Worm (Caenorhabditis elegans) whole organism, L1 larva: ENCODE measurements around the gene nhr-48.

ENCODE experiments used
- C04F5.9 ChIP-seq: sonication (generic microtip); optimal IDR thresholded peaks from 2 replicates; lab custom pipeline; 2016; ENCODE audit warnings: missing genetic modification characterization, missing compliant biosample characterization
- C16A3.4 ChIP-seq: fragments of 150-350 bp; optimal IDR thresholded peaks from 2 replicates; lab custom pipeline; 2014; ENCODE audit warnings: missing biosample characterization, missing genetic modification characterization
- Y116A8C.19 ChIP-seq: sonication (generic microtip); optimal IDR thresholded peaks from 2 replicates; lab custom pipeline; 2016; ENCODE audit warnings: missing compliant biosample characterization, missing genetic modification characterization, borderline replicate concordance
- aha-1 ChIP-seq: fragments of 150-350 bp; optimal IDR thresholded peaks from 2 replicates; lab custom pipeline; 2014; ENCODE audit warnings: missing biosample characterization, missing genetic modification characterization
- alr-1 ChIP-seq: fragments of 200-800 bp; sonication (Bioruptor generic); optimal IDR thresholded peaks from 2 replicates; lab custom pipeline; 2018; ENCODE audit warnings: borderline replicate concordance, mild to moderate bottlenecking, missing genetic modification characterization, missing compliant biosample characterization
- aly-2 ChIP-seq: fragments of 150-350 bp; optimal IDR thresholded peaks from 2 replicates; lab custom pipeline; 2014; ENCODE audit warnings: missing biosample characterization, missing genetic modification characterization
- ceh-63 ChIP-seq: fragments of 200-800 bp; sonication (Bioruptor generic); optimal IDR thresholded peaks from 2 replicates; lab custom pipeline; 2018; ENCODE audit warnings: mild to moderate bottlenecking, missing genetic modification characterization, missing compliant biosample characterization
- ceh-8 ChIP-seq: fragments of 200-800 bp; sonication (Bioruptor generic); optimal IDR thresholded peaks from 2 replicates; lab custom pipeline; 2018; ENCODE audit warnings: mild to moderate bottlenecking, missing genetic modification characterization, moderate library complexity, missing compliant biosample characterization
- ceh-82 ChIP-seq, 3 experiments: fragments of 150-350 bp in 1 of 3; sonication (generic microtip) in 2 of 3; optimal IDR thresholded peaks; 2 replicates each; lab custom pipeline; 2014 to 2017; ENCODE audit warnings: missing biosample characterization in 3 of 3, missing genetic modification characterization in 3 of 3
- ceh-88 ChIP-seq: fragments of 200-800 bp; sonication (Bioruptor generic); IDR thresholded peaks from 2 replicates; pipeline ENCODE4 v1.3.6; 2022; ENCODE audit warnings: missing genetic modification characterization, missing compliant biosample characterization
- ceh-90 ChIP-seq: sonication (generic microtip); optimal IDR thresholded peaks from 2 replicates; lab custom pipeline; 2016; ENCODE audit warnings: missing genetic modification characterization, missing compliant biosample characterization
- dsc-1 ChIP-seq: sonication (generic microtip); optimal IDR thresholded peaks from 2 replicates; lab custom pipeline; 2016; ENCODE audit warnings: mild to moderate bottlenecking, missing genetic modification characterization, missing compliant biosample characterization
- efl-3 ChIP-seq: fragments of 200-800 bp; sonication (Bioruptor generic); optimal IDR thresholded peaks from 2 replicates; lab custom pipeline; 2018; ENCODE audit warnings: mild to moderate bottlenecking, missing genetic modification characterization, missing compliant biosample characterization
- egl-13 ChIP-seq: sonication (generic microtip); optimal IDR thresholded peaks from 2 replicates; lab custom pipeline; 2016; ENCODE audit warnings: missing genotype, missing genetic modification reagents, missing genetic modification characterization, missing compliant biosample characterization
- egl-27 ChIP-seq, 2 experiments: fragments of 150-350 bp in 1 of 2; sonication (generic microtip); optimal IDR thresholded peaks; 3 replicates each; lab custom pipeline; 2017 to 2018; ENCODE audit warnings: missing biosample characterization in 2 of 2, missing genetic modification characterization in 2 of 2, missing genetic modification reagents in 2 of 2
- elt-2 ChIP-seq: sonication (generic microtip); optimal IDR thresholded peaks from 2 replicates; lab custom pipeline; 2016; ENCODE audit warnings: missing genetic modification characterization, mild to moderate bottlenecking, inconsistent platforms, missing compliant biosample characterization, missing genetic modification reagents
- elt-3 ChIP-seq, 6 experiments: fragments of 150-350 bp in 1 of 6; sonication (generic microtip); optimal IDR thresholded peaks; 2 replicates each; lab custom pipeline; 2017 to 2018; ENCODE audit warnings: missing biosample characterization in 6 of 6, missing genetic modification characterization in 6 of 6, inconsistent platforms in 1 of 6
- fkh-4 ChIP-seq: sonication (generic microtip); optimal IDR thresholded peaks from 2 replicates; lab custom pipeline; 2016; ENCODE audit warnings: missing compliant biosample characterization, missing genetic modification characterization, borderline replicate concordance
- fkh-8 ChIP-seq: sonication (generic microtip); optimal IDR thresholded peaks from 2 replicates; lab custom pipeline; 2016; ENCODE audit warnings: mild to moderate bottlenecking, missing genetic modification characterization, missing compliant biosample characterization
- fos-1 ChIP-seq: fragments of 150-350 bp; optimal IDR thresholded peaks from 2 replicates; lab custom pipeline; 2014; ENCODE audit warnings: missing biosample characterization, missing genetic modification characterization
- grh-1 ChIP-seq: fragments of 200-800 bp; sonication (Bioruptor generic); IDR thresholded peaks from 2 replicates; pipeline ENCODE4 v1.3.6; 2022; ENCODE audit warnings: missing genetic modification reagents, missing genetic modification characterization, missing compliant biosample characterization
- hlh-17 ChIP-seq: fragments of 200-800 bp; sonication (Bioruptor generic); optimal IDR thresholded peaks from 2 replicates; lab custom pipeline; 2018; ENCODE audit warnings: missing genetic modification characterization, mild to moderate bottlenecking, missing compliant biosample characterization, moderate library complexity, borderline replicate concordance
- hpl-2 ChIP-seq: fragments of 150-350 bp; optimal IDR thresholded peaks from 2 replicates; lab custom pipeline; 2014; ENCODE audit warnings: missing biosample characterization, missing genetic modification reagents, missing genetic modification characterization
- irx-1 ChIP-seq: sonication (generic microtip); optimal IDR thresholded peaks from 2 replicates; lab custom pipeline; 2016; ENCODE audit warnings: missing genetic modification characterization, missing compliant biosample characterization
- isw-1 ChIP-seq: fragments of 200-800 bp; sonication (Bioruptor generic); IDR thresholded peaks from 2 replicates; pipeline ENCODE4 v1.3.6; 2022; ENCODE audit warnings: missing genetic modification characterization, missing compliant biosample characterization
- jun-1 ChIP-seq: fragments of 150-350 bp; optimal IDR thresholded peaks from 2 replicates; lab custom pipeline; 2014; ENCODE audit warnings: missing biosample characterization, missing genetic modification reagents, missing genetic modification characterization
- lin-13 ChIP-seq: fragments of 150-350 bp; optimal IDR thresholded peaks from 2 replicates; lab custom pipeline; 2014; ENCODE audit warnings: missing biosample characterization, missing genetic modification reagents, missing genetic modification characterization
- lin-35 ChIP-seq, 2 experiments: fragments of 150-350 bp; optimal IDR thresholded peaks; 2 replicates each; lab custom pipeline; 2014; ENCODE audit warnings: missing biosample characterization in 2 of 2, missing genetic modification characterization in 2 of 2, missing genetic modification reagents in 2 of 2
- lsy-2 ChIP-seq, 2 experiments: fragments of 150-350 bp; optimal IDR thresholded peaks; 2 replicates each; lab custom pipeline; 2014; ENCODE audit warnings: missing biosample characterization in 2 of 2, missing genetic modification characterization in 2 of 2
- mab-9 ChIP-seq: fragments of 200-800 bp; sonication (Bioruptor generic); IDR thresholded peaks from 2 replicates; pipeline ENCODE4 v1.3.6; 2022; ENCODE audit warnings: missing genetic modification reagents, missing genetic modification characterization, missing compliant biosample characterization
- mdl-1 ChIP-seq, 2 experiments: fragments of 150-350 bp; optimal IDR thresholded peaks; 2 replicates each; lab custom pipeline; 2014 to 2017; ENCODE audit warnings: missing biosample characterization in 2 of 2, missing genetic modification characterization in 2 of 2, inconsistent platforms in 1 of 2
- mef-2 ChIP-seq: fragments of 150-350 bp; optimal IDR thresholded peaks from 2 replicates; lab custom pipeline; 2014; ENCODE audit warnings: missing biosample characterization, missing genetic modification characterization
- nhr-12 ChIP-seq: sonication (generic microtip); optimal IDR thresholded peaks from 2 replicates; lab custom pipeline; 2017; ENCODE audit warnings: missing biosample characterization, missing genetic modification characterization
- nhr-19 ChIP-seq: fragments of 200-800 bp; sonication (Bioruptor generic); conservative IDR thresholded peaks from 2 replicates; pipeline ENCODE4 v1.3.6; 2022; ENCODE audit warnings: missing genetic modification characterization, missing compliant biosample characterization
- nhr-20 ChIP-seq: sonication (generic microtip); optimal IDR thresholded peaks from 2 replicates; lab custom pipeline; 2016; ENCODE audit warnings: mild to moderate bottlenecking, missing genetic modification characterization, missing compliant biosample characterization
- nhr-237 ChIP-seq: fragments of 150-350 bp; optimal IDR thresholded peaks from 2 replicates; lab custom pipeline; 2014; ENCODE audit warnings: missing biosample characterization, missing genetic modification characterization
- nhr-28 ChIP-seq: fragments of 150-350 bp; optimal IDR thresholded peaks from 2 replicates; lab custom pipeline; 2014; ENCODE audit warnings: missing biosample characterization, missing genetic modification characterization
- nhr-71 ChIP-seq: sonication (generic microtip); optimal IDR thresholded peaks from 2 replicates; lab custom pipeline; 2016; ENCODE audit warnings: mild to moderate bottlenecking, missing genetic modification characterization, moderate library complexity, missing compliant biosample characterization
- nhr-84 ChIP-seq: sonication (generic microtip); optimal IDR thresholded peaks from 2 replicates; lab custom pipeline; 2017; ENCODE audit warnings: missing biosample characterization, missing genetic modification characterization
- nhr-85 ChIP-seq: sonication (generic microtip); peaks from one replicate; lab custom pipeline; 2016; ENCODE audit warnings: missing genetic modification characterization, inconsistent platforms, missing compliant biosample characterization
- pag-3 ChIP-seq: sonication (generic microtip); optimal IDR thresholded peaks from 2 replicates; lab custom pipeline; 2017; ENCODE audit warnings: missing genetic modification characterization, mild to moderate bottlenecking, missing compliant biosample characterization, antibody characterized with exemption, borderline replicate concordance; ENCODE audit not compliant: insufficient read depth
- pqm-1 ChIP-seq: sonication (generic microtip); optimal IDR thresholded peaks from 3 replicates; lab custom pipeline; 2017; ENCODE audit warnings: missing biosample characterization, missing genetic modification characterization
- rnt-1 ChIP-seq: sonication (generic microtip); optimal IDR thresholded peaks from 2 replicates; lab custom pipeline; 2016; ENCODE audit warnings: mild to moderate bottlenecking, missing genetic modification characterization, moderate library complexity, missing compliant biosample characterization
- snu-23 ChIP-seq: sonication (generic microtip); optimal IDR thresholded peaks from 2 replicates; lab custom pipeline; 2016; ENCODE audit warnings: missing genetic modification characterization, missing compliant biosample characterization
- sox-4 ChIP-seq: sonication (generic microtip); optimal IDR thresholded peaks from 2 replicates; lab custom pipeline; 2016; ENCODE audit warnings: missing genetic modification characterization, missing compliant biosample characterization
- sup-37 ChIP-seq: fragments of 200-800 bp; sonication (Bioruptor generic); optimal IDR thresholded peaks from 2 replicates; lab custom pipeline; 2018; ENCODE audit warnings: mild to moderate bottlenecking, missing genetic modification characterization, missing compliant biosample characterization
- swsn-7 ChIP-seq: sonication (generic microtip); optimal IDR thresholded peaks from 2 replicates; lab custom pipeline; 2016; ENCODE audit warnings: missing genetic modification characterization, missing compliant biosample characterization
- tlp-1 ChIP-seq: fragments of 150-350 bp; optimal IDR thresholded peaks from 2 replicates; lab custom pipeline; 2014; ENCODE audit warnings: missing biosample characterization, missing genetic modification characterization
- unc-62 ChIP-seq: fragments of 150-350 bp; optimal IDR thresholded peaks from 2 replicates; lab custom pipeline; 2014; ENCODE audit warnings: missing biosample characterization, missing genetic modification reagents, missing genetic modification characterization
- vab-15 ChIP-seq: sonication (generic microtip); optimal IDR thresholded peaks from 2 replicates; lab custom pipeline; 2017; ENCODE audit warnings: missing genotype, mild to moderate bottlenecking, missing genetic modification characterization, missing compliant biosample characterization
- xbp-1 ChIP-seq: sonication (generic microtip); optimal IDR thresholded peaks from 2 replicates; lab custom pipeline; 2016; ENCODE audit warnings: missing genetic modification characterization, missing compliant biosample characterization
- ztf-11 ChIP-seq, 2 experiments: sonication (generic microtip); optimal IDR thresholded peaks; 2 replicates each; lab custom pipeline; 2016 to 2017; ENCODE audit warnings: missing genetic modification characterization in 2 of 2, missing biosample characterization in 1 of 2, missing compliant biosample characterization in 1 of 2
- ztf-4 ChIP-seq: fragments of 150-350 bp; optimal IDR thresholded peaks from 2 replicates; lab custom pipeline; 2014; ENCODE audit warnings: missing biosample characterization, missing genetic modification characterization

nhr-48 gene

DNA sequence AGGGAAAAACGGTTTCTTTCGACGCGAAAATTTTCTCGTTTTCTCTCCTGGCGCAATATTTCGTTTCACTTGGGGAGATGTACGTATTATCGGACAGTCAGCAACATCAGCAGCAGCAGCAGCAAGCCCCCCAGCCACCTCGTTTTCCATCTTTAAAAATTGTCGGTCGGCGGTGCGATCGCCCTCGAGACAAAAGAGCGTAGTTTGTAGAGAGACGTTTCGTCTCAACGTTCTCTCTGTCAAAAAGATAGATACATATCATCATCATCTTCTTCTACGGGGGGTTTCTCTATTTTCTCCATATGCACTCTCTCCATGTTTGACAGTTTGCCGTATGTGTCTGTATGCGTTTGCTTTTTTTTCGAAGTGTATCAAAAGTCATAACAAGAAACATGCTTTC, 1.6 kb downstream of the nhr-48 start (continued):
- TF ChIP-seq efl-3 (GFP tag; lab: Kevin White, UChicago) (no peak), xbp-1 (tag; lab: Kevin White, UChicago) (no peak), jun-1 (tag; lab: Kevin White, UChicago) (peak; percentile 36), nhr-19 (GFP tag; lab: Robert Waterston, UW) (peak; percentile 15; the same call in 1 of the 2 replicates), ztf-4 (no peak), lin-13 (GFP tag; lab: Kevin White, UChicago) (no peak), egl-27 (tag; optimal IDR thresholded peaks at IDR 0.05; lab: Kevin White, UChicago) (peak in 1 of 2 experiments; percentile 68), hpl-2 (GFP tag; lab: Kevin White, UChicago) (no peak), swsn-7 (no peak), aha-1 (tag; lab: Kevin White, UChicago) (no peak), grh-1 (GFP tag; lab: Robert Waterston, UW) (0 out of 2 replicates have a peak, but pooled peaks have one; percentile 18), elt-2 (peak; percentile 32), elt-3 (tag; optimal IDR thresholded peaks at IDR 0.05; lab: Kevin White, UChicago) (peak in 2 of 6 experiments; percentile 81 to 84), lin-35 (GFP tag; optimal IDR thresholded peaks at IDR 0.05; lab: Kevin White, UChicago) (peak in 1 of 2 experiments; percentile 57), tlp-1 (tag; lab: Kevin White, UChicago) (no peak), sup-37 (no peak), nhr-237 (no peak), nhr-84 (tag; lab: Kevin White, UChicago) (no peak), pqm-1 (no peak), nhr-85 (tag; lab: Kevin White, UChicago) (peak; percentile 92), fkh-4 (tag; lab: Kevin White, UChicago) (no peak), mef-2 (tag; lab: Kevin White, UChicago) (no peak), rnt-1 (tag; lab: Kevin White, UChicago) (no peak), C04F5.9 (tag; lab: Kevin White, UChicago) (no peak), mdl-1 (tag; optimal IDR thresholded peaks at IDR 0.05; lab: Kevin White, UChicago) (peak in 1 of 2 experiments; percentile 78), nhr-71 (tag; lab: Kevin White, UChicago) (peak; percentile 53), egl-13 (tag; lab: Kevin White, UChicago) (no peak), alr-1 (tag; lab: Kevin White, UChicago) (no peak), nhr-20 (tag; lab: Kevin White, UChicago) (peak; percentile 87), ztf-11 (tag; optimal IDR thresholded peaks at IDR 0.05; lab: Kevin White, UChicago) (no peak), isw-1 (GFP tag; lab: Robert Waterston, UW) (no peak), snu-23 (GFP tag; lab: Kevin White, UChicago) (peak; percentile 63), mab-9 (GFP tag; lab: Robert Waterston, UW) (no peak), sox-4 (no peak), pag-3 (tag; lab: Kevin White, UChicago) (no peak), nhr-28 (tag; lab: Kevin White, UChicago) (no peak), ceh-8 (GFP tag; lab: Kevin White, UChicago) (no peak), irx-1 (tag; lab: Kevin White, UChicago) (no peak), ceh-90 (no peak), fkh-8 (tag; lab: Kevin White, UChicago) (no peak), lsy-2 (tag; optimal IDR thresholded peaks at IDR 0.05; lab: Kevin White, UChicago) (peak in 1 of 2 experiments; percentile 16), nhr-12 (tag; lab: Kevin White, UChicago) (no peak), C16A3.4 (tag; lab: Kevin White, UChicago) (peak; percentile 9), vab-15 (no peak), aly-2 (tag; lab: Kevin White, UChicago) (no peak), Y116A8C.19 (no peak), dsc-1 (tag; lab: Kevin White, UChicago) (no peak), fos-1 (tag; lab: Kevin White, UChicago) (no peak), unc-62 (GFP tag; lab: Kevin White, UChicago) (no peak), ceh-88 (GFP tag; lab: Robert Waterston, UW) (no peak), ceh-63 (no peak), hlh-17 (GFP tag; lab: Kevin White, UChicago) (no peak), ceh-82 (tag; optimal IDR thresholded peaks at IDR 0.05; lab: Kevin White, UChicago) (no peak)
